Fruit fly (Drosophila melanogaster): ENCODE measurements around the gene Rab9D.

- TF ChIP-seq usp (GFP tag; optimal IDR thresholded peaks at IDR 0.05) (no peak), EcR (GFP tag; optimal IDR thresholded peaks at IDR 0.05) (no peak), pan (optimal IDR thresholded peaks at IDR 0.05) (no peak), psq (optimal IDR thresholded peaks at IDR 0.05) (no peak), Dll (optimal IDR thresholded peaks at IDR 0.05) (no peak)
These were observed 41.6 kb upstream of the Rab9D start for dm6 chrX:10547070-10547856.

Measured in whole organism.